Fruit fly (Drosophila melanogaster) whole organism, embryonic: ENCODE measurements around the gene Syt1.

Experiments
- Atf-2 ChIP-seq: fragments of 200-800 bp; sonication (Bioruptor generic); optimal IDR thresholded peaks from 2 replicates; lab custom pipeline; 2016; ENCODE audit warnings: missing biosample characterization, missing genetic modification characterization
- CG10543 ChIP-seq: fragments of 200-800 bp; sonication (Bioruptor generic); optimal IDR thresholded peaks from 3 replicates; lab custom pipeline; 2017; ENCODE audit warnings: missing biosample characterization, mild to moderate bottlenecking, missing genetic modification characterization, moderate library complexity
- CG11504 ChIP-seq: fragments of 200-800 bp; sonication (Bioruptor generic); optimal IDR thresholded peaks from 3 replicates; lab custom pipeline; 2019; ENCODE audit warnings: missing biosample characterization, mild to moderate bottlenecking, missing genetic modification characterization, moderate library complexity
- CG13894 ChIP-seq: fragments of 200-800 bp; sonication (Bioruptor generic); optimal IDR thresholded peaks from 3 replicates; lab custom pipeline; 2018; ENCODE audit warnings: missing biosample characterization, mild to moderate bottlenecking, missing genetic modification characterization, moderate library complexity
- CG15696 ChIP-seq: fragments of 200-800 bp; sonication (Bioruptor generic); optimal IDR thresholded peaks from 2 replicates; lab custom pipeline; 2019; ENCODE audit warnings: missing biosample characterization, mild to moderate bottlenecking, missing genetic modification characterization, moderate library complexity
- CG16863 ChIP-seq: fragments of 200-800 bp; sonication (Bioruptor generic); optimal IDR thresholded peaks from 3 replicates; lab custom pipeline; 2016; ENCODE audit warnings: missing biosample characterization, missing genetic modification characterization
- CG17612 ChIP-seq: fragments of 200-800 bp; sonication (Bioruptor generic); IDR thresholded peaks from 2 replicates; pipeline ENCODE4 v1.3.6; 2022; ENCODE audit warnings: missing biosample characterization, missing genetic modification characterization
- CG18764 ChIP-seq: fragments of 200-800 bp; sonication (Bioruptor generic); optimal IDR thresholded peaks from 3 replicates; lab custom pipeline; 2016; ENCODE audit warnings: missing biosample characterization, missing genetic modification characterization
- CG3726 ChIP-seq: fragments of 200-800 bp; sonication (Bioruptor generic); IDR thresholded peaks from 3 replicates; pipeline ENCODE4, ENCODE4 v1.3.6; 2022; ENCODE audit warnings: missing biosample characterization, missing genetic modification characterization
- CG4707 ChIP-seq: fragments of 200-800 bp; sonication (Bioruptor generic); optimal IDR thresholded peaks from 2 replicates; lab custom pipeline; 2018; ENCODE audit warnings: missing biosample characterization, mild to moderate bottlenecking, missing genetic modification characterization, moderate library complexity
- CG4820 ChIP-seq: fragments of 200-800 bp; sonication (Bioruptor generic); optimal IDR thresholded peaks from 3 replicates; lab custom pipeline; 2016; ENCODE audit warnings: missing biosample characterization, missing genetic modification characterization
- CG5180 ChIP-seq: fragments of 200-800 bp; sonication (Bioruptor generic); optimal IDR thresholded peaks from 3 replicates; lab custom pipeline; 2017; ENCODE audit warnings: missing biosample characterization, missing genetic modification characterization, mild to moderate bottlenecking, moderate library complexity, missing genetic modification reagents
- CG7745 ChIP-seq: fragments of 200-800 bp; sonication (Bioruptor generic); optimal IDR thresholded peaks from 2 replicates; lab custom pipeline; 2018; ENCODE audit warnings: missing biosample characterization, mild to moderate bottlenecking, missing genetic modification characterization, moderate library complexity
- CG7928 ChIP-seq: fragments of 200-800 bp; sonication (Bioruptor generic); optimal IDR thresholded peaks from 2 replicates; lab custom pipeline; 2017; ENCODE audit warnings: missing biosample characterization, mild to moderate bottlenecking, missing genetic modification characterization
- CG7987 ChIP-seq: fragments of 200-800 bp; sonication (Bioruptor generic); optimal IDR thresholded peaks from 2 replicates; lab custom pipeline; 2018; ENCODE audit warnings: missing biosample characterization, mild to moderate bottlenecking, missing genetic modification characterization, moderate library complexity
- CG8281 ChIP-seq: fragments of 200-800 bp; sonication (Bioruptor generic); optimal IDR thresholded peaks from 2 replicates; lab custom pipeline; 2018; ENCODE audit warnings: missing biosample characterization, mild to moderate bottlenecking, missing genetic modification characterization, moderate library complexity
- CG8290 ChIP-seq, 3 experiments: fragments of 200-800 bp; sonication (Bioruptor generic); optimal IDR thresholded peaks; 2 replicates each; lab custom pipeline; 2016 to 2019; ENCODE audit warnings: missing biosample characterization in 3 of 3, missing genetic modification characterization in 3 of 3, mild to moderate bottlenecking in 2 of 3, moderate library complexity in 1 of 3
- CG9609 ChIP-seq: fragments of 200-800 bp; sonication (Bioruptor generic); optimal IDR thresholded peaks from 3 replicates; lab custom pipeline; 2016; ENCODE audit warnings: missing biosample characterization, missing genetic modification characterization
- CG9932 ChIP-seq: fragments of 200-800 bp; sonication (Bioruptor generic); IDR thresholded peaks from 2 replicates; pipeline ENCODE4 v1.3.6; 2022; ENCODE audit warnings: missing biosample characterization, missing genetic modification characterization
- CTCF ChIP-seq: fragments of 200-800 bp; sonication (Bioruptor generic); optimal IDR thresholded peaks from 2 replicates; lab custom pipeline; 2017; ENCODE audit warnings: missing biosample characterization, mild to moderate bottlenecking, missing genetic modification characterization, moderate library complexity
- Dip2 ChIP-seq: fragments of 200-800 bp; sonication (Bioruptor generic); IDR thresholded peaks from 2 replicates; pipeline ENCODE4 v1.3.6; 2022; ENCODE audit warnings: missing biosample characterization, missing genetic modification characterization
- Lim3 ChIP-seq: fragments of 200-800 bp; sonication (Bioruptor generic); IDR thresholded peaks from 2 replicates; pipeline ENCODE4 v1.3.6; 2022; ENCODE audit warnings: missing biosample characterization, missing genetic modification characterization
- Pdp1 ChIP-seq, 2 experiments: fragments of 200-800 bp; sonication (Bioruptor generic); optimal IDR thresholded peaks; 3 replicates each; lab custom pipeline; 2016; ENCODE audit warnings: missing biosample characterization in 2 of 2, missing genetic modification characterization in 2 of 2, mild to moderate bottlenecking in 1 of 2, moderate library complexity in 1 of 2
- TFAM ChIP-seq: fragments of 200-800 bp; sonication (Bioruptor generic); optimal IDR thresholded peaks from 2 replicates; lab custom pipeline; 2017; ENCODE audit warnings: missing biosample characterization, missing genetic modification characterization, inconsistent platforms
- Trl ChIP-seq, 3 experiments: fragments of >200 bp in 2 of 3; fragments of 200-800 bp in 1 of 3; sonication (Bioruptor generic) in 1 of 3; optimal IDR thresholded peaks; 2 replicates in 1 of 3; 3 replicates in 2 of 3; lab custom pipeline; 2016 to 2017; ENCODE audit warnings: missing biosample characterization in 1 of 3, missing genetic modification characterization in 1 of 3
- chinmo ChIP-seq: fragments of 200-800 bp; sonication (Bioruptor generic); IDR thresholded peaks from 4 replicates; pipeline ENCODE4 v1.3.6; 2022; ENCODE audit warnings: missing biosample characterization, missing genetic modification characterization; ENCODE audit not compliant: partially characterized antibody
- chm ChIP-seq: fragments of 200-800 bp; sonication (Bioruptor generic); IDR thresholded peaks from 2 replicates; pipeline ENCODE4 v1.3.6; 2022; ENCODE audit warnings: missing biosample characterization, missing genetic modification characterization
- cwo ChIP-seq: fragments of 200-800 bp; sonication (Bioruptor generic); optimal IDR thresholded peaks from 3 replicates; lab custom pipeline; 2017; ENCODE audit warnings: missing biosample characterization, missing genetic modification characterization, mild to moderate bottlenecking, moderate library complexity, missing genetic modification reagents
- dpn ChIP-seq, 2 experiments: fragments of 200-800 bp; sonication (Bioruptor generic); optimal IDR thresholded peaks; 3 replicates each; lab custom pipeline; 2016; ENCODE audit warnings: missing biosample characterization in 2 of 2, missing genetic modification characterization in 2 of 2
- ewg ChIP-seq: fragments of 200-800 bp; sonication (Bioruptor generic); optimal IDR thresholded peaks from 3 replicates; lab custom pipeline; 2017; ENCODE audit warnings: mild to moderate bottlenecking, missing biosample characterization, missing genetic modification reagents, missing genetic modification characterization
- fd64A ChIP-seq: fragments of 200-800 bp; sonication (Bioruptor generic); optimal IDR thresholded peaks from 3 replicates; lab custom pipeline; 2018; ENCODE audit warnings: missing biosample characterization, mild to moderate bottlenecking, missing genetic modification characterization
- gcm2 ChIP-seq: fragments of 200-800 bp; sonication (Bioruptor generic); optimal IDR thresholded peaks from 2 replicates; lab custom pipeline; 2016; ENCODE audit warnings: missing biosample characterization, missing genetic modification characterization
- gro ChIP-seq: fragments of 200-800 bp; sonication (Bioruptor generic); optimal IDR thresholded peaks from 2 replicates; lab custom pipeline; 2016; ENCODE audit warnings: missing biosample characterization, missing genetic modification characterization
- insv ChIP-seq, 2 experiments: fragments of 200-800 bp; sonication (Bioruptor generic); optimal IDR thresholded peaks; 3 replicates each; lab custom pipeline; 2016 to 2018; ENCODE audit warnings: missing biosample characterization in 2 of 2, missing genetic modification characterization in 2 of 2
- sc ChIP-seq, 3 experiments: fragments of >200 bp in 2 of 3; fragments of 200-800 bp in 1 of 3; sonication (Bioruptor generic) in 1 of 3; optimal IDR thresholded peaks; 2 replicates in 2 of 3; 3 replicates in 1 of 3; lab custom pipeline; 2017; ENCODE audit warnings: mild to moderate bottlenecking in 1 of 3, missing biosample characterization in 1 of 3, missing genetic modification characterization in 1 of 3, missing genetic modification reagents in 1 of 3
- sd ChIP-seq: fragments of 200-800 bp; sonication (Bioruptor generic); optimal IDR thresholded peaks from 3 replicates; lab custom pipeline; 2018; ENCODE audit warnings: missing biosample characterization, mild to moderate bottlenecking, missing genetic modification characterization, moderate library complexity
- seq ChIP-seq: fragments of 200-800 bp; sonication (Bioruptor generic); IDR thresholded peaks from 2 replicates; pipeline ENCODE4 v1.3.6; 2022; ENCODE audit warnings: missing biosample characterization, missing genetic modification characterization
- slbo ChIP-seq: fragments of 200-800 bp; sonication (Bioruptor generic); IDR thresholded peaks from 2 replicates; pipeline ENCODE4 v1.3.6; 2022; ENCODE audit warnings: missing biosample characterization, missing genetic modification characterization
- ssp ChIP-seq: fragments of 200-800 bp; sonication (Bioruptor generic); IDR thresholded peaks from 2 replicates; pipeline ENCODE4 v1.3.6; 2022; ENCODE audit warnings: missing biosample characterization, missing genetic modification characterization
- sug ChIP-seq: fragments of 200-800 bp; optimal IDR thresholded peaks from 2 replicates; lab custom pipeline; 2019; ENCODE audit warnings: missing biosample characterization, mild to moderate bottlenecking, missing genetic modification characterization, moderate library complexity
- tap ChIP-seq: fragments of 200-800 bp; optimal IDR thresholded peaks from 3 replicates; lab custom pipeline; 2019; ENCODE audit warnings: missing biosample characterization, mild to moderate bottlenecking, missing genetic modification characterization, moderate library complexity
- tin ChIP-seq: fragments of 200-800 bp; sonication (Bioruptor generic); optimal IDR thresholded peaks from 3 replicates; lab custom pipeline; 2016; ENCODE audit warnings: missing biosample characterization, missing genetic modification characterization
- vnd ChIP-seq: fragments of 200-800 bp; sonication (Bioruptor generic); IDR thresholded peaks from 3 replicates; pipeline ENCODE4 v1.3.6; 2022; ENCODE audit warnings: missing biosample characterization, missing genetic modification characterization; ENCODE audit not compliant: partially characterized antibody

Syt1 gene

DNA sequence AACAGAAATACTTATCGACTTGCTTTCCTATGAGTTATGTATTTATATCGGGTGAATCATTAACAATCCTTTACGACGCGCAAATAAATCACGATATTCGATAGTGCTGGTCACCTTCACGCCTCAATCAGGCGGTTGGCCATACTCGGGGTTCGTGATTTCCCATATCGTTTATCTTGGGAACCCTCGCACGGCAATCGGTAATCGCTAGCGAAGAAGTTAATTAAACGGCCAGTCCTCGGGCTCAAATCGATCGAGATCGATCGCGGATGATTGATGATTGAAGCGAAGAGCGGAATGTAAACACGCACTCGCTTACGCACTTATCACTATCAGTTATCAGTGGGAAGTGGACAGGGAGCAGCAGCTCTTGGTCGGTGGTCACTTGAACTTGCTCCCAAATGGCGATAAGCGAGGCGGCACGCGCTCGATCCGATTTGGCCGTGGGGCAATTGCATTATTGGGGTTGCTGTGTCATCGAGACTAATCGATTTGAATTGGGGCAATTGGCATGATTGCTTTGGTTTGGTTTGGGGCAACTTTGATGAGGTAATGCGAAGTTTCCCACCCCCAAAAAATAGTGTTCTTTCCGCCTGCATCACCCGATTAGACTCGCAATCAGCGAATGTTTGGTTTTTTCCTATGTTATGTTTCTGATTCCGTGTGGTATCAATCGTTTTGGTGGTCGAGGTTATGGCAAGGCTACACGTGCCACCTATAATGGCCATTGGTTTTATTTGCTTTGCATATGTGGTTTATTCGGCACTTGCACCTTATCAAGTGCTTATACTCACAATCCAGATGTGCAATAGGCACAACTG lies 1.4 kb upstream of the Syt1 start (continued):
- TF ChIP-seq CG15696 (tag; lab: Kevin White, UChicago) (no peak), Pdp1 (GFP tag; optimal IDR thresholded peaks at IDR 0.05; lab: Kevin White, UChicago) (peak in 1 of 2 experiments; percentile 25), CG9609 (no peak), CG7987 (GFP tag; lab: Kevin White, UChicago) (peak; percentile 82), chinmo (GFP tag; lab: Robert Waterston, UW) (0 out of 4 replicates have a peak, but pooled peaks have one; percentile 45), CG5180 (GFP tag; lab: Kevin White, UChicago) (peak; percentile 11), chm (no peak), Lim3 (GFP tag; lab: Robert Waterston, UW) (peak; percentile 63; the same call in 1 of the 2 replicates), sd (tag; lab: Kevin White, UChicago) (peak; percentile 70), sug (tag; lab: Kevin White, UChicago) (peak; percentile 86), cwo (GFP tag; lab: Kevin White, UChicago) (peak; percentile 83), insv (GFP tag; optimal IDR thresholded peaks at IDR 0.05; lab: Kevin White, UChicago) (no peak)

DNA sequence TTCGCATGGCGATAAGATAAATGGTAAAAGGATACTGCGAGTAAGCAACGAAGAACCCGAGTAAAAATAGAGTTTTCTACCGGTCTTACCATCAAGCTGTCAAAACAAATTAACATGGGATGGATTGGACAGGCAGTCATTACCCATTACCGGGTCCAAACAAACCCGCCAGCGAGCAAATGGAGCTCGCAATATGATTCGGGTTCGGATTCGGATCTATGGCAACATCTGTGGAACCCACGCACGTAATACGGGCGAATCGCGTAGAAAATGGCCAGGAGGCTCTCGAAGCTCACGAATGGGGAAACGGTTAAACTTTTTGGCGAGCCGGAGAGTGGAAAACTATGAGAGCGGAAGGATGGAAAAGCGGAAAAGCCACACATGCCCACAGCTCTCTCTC lies 2.6 kb downstream of the Syt1 start:
- peak; percentile 38 for TF ChIP-seq ewg (GFP tag; lab: Kevin White, UChicago)
- no peak for TF ChIP-seq CG11504 (tag; lab: Kevin White, UChicago)
- no peak for TF ChIP-seq tap (tag; lab: Kevin White, UChicago)
- peak; percentile 45 to 79 for TF ChIP-seq Trl (optimal IDR thresholded peaks at IDR 0.05; lab: Kevin White, UChicago)
- TF ChIP-seq Trl (GFP tag; optimal IDR thresholded peaks at IDR 0.05; lab: Kevin White, UChicago): no peak
- TF ChIP-seq CG4820 (GFP tag; lab: Kevin White, UChicago): no peak
- no peak for TF ChIP-seq CG4707 (GFP tag; lab: Kevin White, UChicago)
- no peak for TF ChIP-seq seq
- TF ChIP-seq CG13894 (tag; lab: Kevin White, UChicago): peak; percentile 98
- no peak for TF ChIP-seq slbo (GFP tag; lab: Robert Waterston, UW)
- TF ChIP-seq fd64A (GFP tag; lab: Kevin White, UChicago): no peak

DNA sequence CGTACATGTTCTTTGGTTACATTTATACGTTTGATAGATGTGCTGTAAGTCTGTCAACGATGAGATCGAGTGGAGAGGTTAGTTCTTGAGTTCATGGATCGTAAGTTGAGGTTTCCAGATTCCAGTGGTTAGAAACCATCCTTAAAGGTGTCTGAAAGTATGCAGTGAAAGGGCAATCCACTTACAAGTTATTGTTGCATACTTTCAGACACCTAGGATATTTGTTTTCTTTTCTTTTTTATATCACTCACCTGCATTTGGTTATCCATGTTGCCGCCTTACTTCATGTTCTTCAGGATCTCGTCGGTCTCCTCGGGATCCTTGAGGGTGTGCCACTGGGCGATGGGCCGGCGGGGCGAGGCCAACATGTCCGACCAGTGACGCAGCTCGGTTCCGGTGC lies 17.0 kb downstream of the Syt1 start:
- TF ChIP-seq CG8290 (GFP tag; optimal IDR thresholded peaks at IDR 0.05; lab: Kevin White, UChicago): peak; percentile 97
- peak in 1 of 2 experiments; percentile 91 for TF ChIP-seq CG8290 (tag; optimal IDR thresholded peaks at IDR 0.05; lab: Kevin White, UChicago)
- TF ChIP-seq CG17612 (GFP tag; lab: Robert Waterston, UW): peak; percentile 88
- TF ChIP-seq gcm2 (GFP tag; lab: Kevin White, UChicago): no peak
- TF ChIP-seq vnd (GFP tag; lab: Robert Waterston, UW): 0 out of 3 replicates have a peak, but pooled peaks have one; percentile 18
- TF ChIP-seq, all 482 proteins: peak for 3

DNA sequence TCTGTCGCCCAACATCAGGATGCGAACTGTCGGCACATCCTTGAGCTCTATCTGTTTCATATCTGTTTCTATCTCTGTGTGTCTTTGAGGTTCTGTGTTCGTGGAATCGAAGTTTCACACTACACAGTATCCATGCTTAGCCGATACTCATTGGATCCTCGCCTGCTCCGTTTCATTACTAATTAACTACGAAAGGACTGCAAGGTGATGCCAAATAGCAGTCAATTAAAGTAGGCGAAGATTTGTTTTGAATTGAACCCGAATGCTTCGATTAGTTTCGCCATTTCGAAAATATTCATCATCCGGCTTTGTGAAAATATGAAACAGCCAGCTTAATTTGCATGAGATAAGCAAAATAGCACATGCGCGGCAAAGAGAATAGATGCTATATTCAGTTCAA lies 28.1 kb downstream of the Syt1 start, which contains the start of gene CG15399:
Gene CG15399, minus strand, starts transcription at position 101 of the 400 bp plus-strand sequence.
- no peak for TF ChIP-seq sc (optimal IDR thresholded peaks at IDR 0.05; lab: Kevin White, UChicago)
- no peak for TF ChIP-seq sc (GFP tag; optimal IDR thresholded peaks at IDR 0.05; lab: Kevin White, UChicago)
- TF ChIP-seq gro (GFP tag; lab: Kevin White, UChicago): no peak
- TF ChIP-seq CTCF: no peak
- TF ChIP-seq CG9932 (GFP tag; lab: Robert Waterston, UW): no peak
- TF ChIP-seq CG10543 (GFP tag; lab: Kevin White, UChicago): no peak
- no peak for TF ChIP-seq CG16863 (GFP tag; lab: Kevin White, UChicago)
- TF ChIP-seq CG7745: no peak
- no peak for TF ChIP-seq tin (GFP tag; lab: Kevin White, UChicago)
- TF ChIP-seq Dip2: no peak
- no peak for TF ChIP-seq dpn (GFP tag; optimal IDR thresholded peaks at IDR 0.05; lab: Kevin White, UChicago)
- no peak for TF ChIP-seq ssp
- no peak for TF ChIP-seq CG18764 (GFP tag; lab: Kevin White, UChicago)
- TF ChIP-seq CG8281 (tag; lab: Kevin White, UChicago): no peak
- no peak for TF ChIP-seq Atf-2 (GFP tag; lab: Kevin White, UChicago)
- no peak for TF ChIP-seq CG3726
- TF ChIP-seq TFAM: no peak
- TF ChIP-seq CG7928 (GFP tag; lab: Kevin White, UChicago): no peak
